Fruit fly (Drosophila melanogaster): Measurements from ENCODE around the gene CG32295.
A peak's percentile ranks its signal among the peaks of the same experiment; 100 is the strongest.

DNA sequence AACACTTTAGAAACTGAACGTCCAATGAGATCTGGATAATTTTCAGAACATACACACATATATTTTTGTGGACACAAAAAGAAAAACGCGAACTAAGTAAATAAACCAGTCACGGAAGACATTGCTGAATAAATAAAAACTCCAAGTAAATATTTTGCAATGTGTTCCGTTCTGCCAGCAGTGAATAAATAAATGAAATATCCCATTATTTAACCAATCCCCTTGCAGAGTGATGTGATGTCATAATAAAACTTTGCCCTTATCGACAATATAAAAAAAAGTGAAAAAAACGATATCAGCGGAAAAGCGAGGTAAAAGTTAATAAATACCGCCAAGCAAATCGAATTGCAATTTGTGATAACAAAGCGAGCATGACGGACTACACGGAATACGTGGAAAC, 36.0 kb downstream of the CG32295 start:
- no peak for TF ChIP-seq Hr83 (GFP tag; optimal IDR thresholded peaks at IDR 0.05; ENCODE audit: poor library complexity, severe bottlenecking)
- TF ChIP-seq CG9705 (GFP tag; optimal IDR thresholded peaks at IDR 0.05), result peak; percentile 31
- no peak for TF ChIP-seq CrebA (GFP tag; optimal IDR thresholded peaks at IDR 0.05; ENCODE audit: borderline replicate concordance)
- no peak for TF ChIP-seq GATAd (GFP tag; optimal IDR thresholded peaks at IDR 0.05)
- TF ChIP-seq lola (GFP tag; optimal IDR thresholded peaks at IDR 0.05), result no peak
- no peak for TF ChIP-seq Hr78 (GFP tag; optimal IDR thresholded peaks at IDR 0.05)
- no peak for TF ChIP-seq tai (GFP tag; optimal IDR thresholded peaks at IDR 0.05)
- TF ChIP-seq rgr (GFP tag; optimal IDR thresholded peaks at IDR 0.05), result no peak
- peak; percentile 29 for TF ChIP-seq h (GFP tag; optimal IDR thresholded peaks at IDR 0.05)
- TF ChIP-seq dl (GFP tag; optimal IDR thresholded peaks at IDR 0.05; ENCODE audit: insufficient read depth in 1 of 2, partially characterized antibody in 2 of 2), result no peak

Measured in whole organism, wandering third instar larva.